Worm (Caenorhabditis elegans) whole organism, L4 larva: ENCODE data around the gene sex-1.

Experiments
- F37D6.2 ChIP-seq: sonication (generic microtip); optimal IDR thresholded peaks from 2 replicates; lab custom pipeline; 2016; ENCODE audit warnings: mild to moderate bottlenecking, missing genetic modification characterization, missing compliant biosample characterization
- F44E2.7 ChIP-seq: fragments of 200-800 bp; sonication (Bioruptor generic); IDR thresholded peaks from 2 replicates; pipeline ENCODE4 v2.1.2; 2022; ENCODE audit warnings: missing genetic modification characterization, missing compliant biosample characterization
- aha-1 ChIP-seq: fragments of 150-350 bp; peaks from one replicate; lab custom pipeline; 2014; ENCODE audit warnings: missing biosample characterization, missing genetic modification characterization
- ces-1 ChIP-seq: fragments of 150-350 bp; sonication (generic microtip); optimal IDR thresholded peaks from 4 replicates; lab custom pipeline; 2014; ENCODE audit warnings: missing biosample characterization, missing genetic modification reagents, missing genetic modification characterization
- duxl-1 ChIP-seq: sonication (generic microtip); optimal IDR thresholded peaks from 2 replicates; lab custom pipeline; 2016; ENCODE audit warnings: mild to moderate bottlenecking, missing genetic modification characterization, moderate library complexity, missing compliant biosample characterization; ENCODE audit not compliant: poor library complexity
- egl-43 ChIP-seq: fragments of 200-800 bp; sonication (Bioruptor generic); IDR thresholded peaks from 2 replicates; pipeline ENCODE4 v1.3.6; 2022; ENCODE audit warnings: missing genetic modification reagents, missing genetic modification characterization, missing compliant biosample characterization
- hlh-11 ChIP-seq: fragments of 200-800 bp; sonication (Bioruptor generic); optimal IDR thresholded peaks from 2 replicates; lab custom pipeline; 2018; ENCODE audit warnings: mild to moderate bottlenecking, missing genetic modification characterization, missing compliant biosample characterization
- hmg-1.1 ChIP-seq: fragments of 200-800 bp; sonication (Bioruptor generic); IDR thresholded peaks from 2 replicates; pipeline ENCODE4 v1.3.6; 2022; ENCODE audit warnings: missing genetic modification reagents, missing genetic modification characterization, missing compliant biosample characterization
- jun-1 ChIP-seq: fragments of 150-350 bp; optimal IDR thresholded peaks from 2 replicates; lab custom pipeline; 2014; ENCODE audit warnings: missing biosample characterization, missing genetic modification reagents, missing genetic modification characterization
- lin-1 ChIP-seq: fragments of 200-800 bp; sonication (Bioruptor generic); IDR thresholded peaks from 2 replicates; pipeline ENCODE4 v1.3.6; 2022; ENCODE audit warnings: missing genetic modification reagents, missing genetic modification characterization, missing compliant biosample characterization
- lin-13 ChIP-seq: fragments of 150-350 bp; optimal IDR thresholded peaks from 2 replicates; lab custom pipeline; 2014; ENCODE audit warnings: missing biosample characterization, missing genetic modification reagents, missing genetic modification characterization
- lin-38 ChIP-seq: fragments of 200-800 bp; sonication (Bioruptor generic); IDR thresholded peaks from 2 replicates; pipeline ENCODE4 v1.3.6; 2022; ENCODE audit warnings: missing genetic modification reagents, missing genetic modification characterization, missing compliant biosample characterization
- mdl-1 ChIP-seq, 2 experiments: fragments of 150-350 bp in 1 of 2; sonication (generic microtip) in 1 of 2; optimal IDR thresholded peaks; 2 replicates each; lab custom pipeline; 2014 to 2017; ENCODE audit warnings: missing biosample characterization in 2 of 2, missing genetic modification characterization in 2 of 2
- mdt-29 ChIP-seq: fragments of 200-800 bp; sonication (Bioruptor generic); IDR thresholded peaks from 2 replicates; pipeline ENCODE4 v1.3.6; 2022; ENCODE audit warnings: missing genetic modification reagents, missing genetic modification characterization, missing compliant biosample characterization
- mep-1 ChIP-seq: fragments of 150-350 bp; sonication (generic microtip); optimal IDR thresholded peaks from 3 replicates; lab custom pipeline; 2014; ENCODE audit warnings: missing biosample characterization, missing genetic modification characterization
- mxl-3 ChIP-seq: fragments of 200-800 bp; sonication (Bioruptor generic); optimal IDR thresholded peaks from 2 replicates; lab custom pipeline; 2018; ENCODE audit warnings: mild to moderate bottlenecking, missing genetic modification characterization, missing compliant biosample characterization
- nhr-10 ChIP-seq: fragments of 150-350 bp; optimal IDR thresholded peaks from 2 replicates; lab custom pipeline; 2014; ENCODE audit warnings: missing biosample characterization, missing genetic modification characterization
- nhr-237 ChIP-seq: sonication (generic microtip); optimal IDR thresholded peaks from 2 replicates; lab custom pipeline; 2017; ENCODE audit warnings: missing biosample characterization, missing genetic modification characterization
- nhr-25 ChIP-seq: sonication (generic microtip); optimal IDR thresholded peaks from 2 replicates; lab custom pipeline; 2017; ENCODE audit warnings: missing genetic modification characterization, mild to moderate bottlenecking, missing compliant biosample characterization, antibody characterized with exemption, moderate library complexity, borderline replicate concordance; ENCODE audit not compliant: insufficient read depth
- nhr-28 ChIP-seq: fragments of 150-350 bp; optimal IDR thresholded peaks from 2 replicates; lab custom pipeline; 2014; ENCODE audit warnings: missing biosample characterization, missing genetic modification characterization
- nhr-48 ChIP-seq: sonication (generic microtip); optimal IDR thresholded peaks from 2 replicates; lab custom pipeline; 2016; ENCODE audit warnings: mild to moderate bottlenecking, missing genetic modification characterization, missing compliant biosample characterization
- nhr-6 ChIP-seq: fragments of 150-350 bp; optimal IDR thresholded peaks from 2 replicates; lab custom pipeline; 2014; ENCODE audit warnings: missing biosample characterization, missing genetic modification characterization
- pha-4 ChIP-seq, 2 experiments: fragments of 150-350 bp in 1 of 2; fragments of 200-800 bp in 1 of 2; sonication (Bioruptor generic) in 1 of 2; IDR thresholded peaks in 1 of 2; optimal IDR thresholded peaks in 1 of 2; 2 replicates each; pipeline versions ENCODE4 v1.3.6 to Lab custom; 2014 to 2022; ENCODE audit warnings: missing genetic modification characterization in 2 of 2, missing genetic modification reagents in 2 of 2, missing biosample characterization in 1 of 2, missing compliant biosample characterization in 1 of 2
- sdz-12 ChIP-seq: fragments of 200-800 bp; sonication (Bioruptor generic); optimal IDR thresholded peaks from 2 replicates; lab custom pipeline; 2018; ENCODE audit warnings: mild to moderate bottlenecking, missing genetic modification characterization, missing compliant biosample characterization
- set-16 ChIP-seq: fragments of 200-800 bp; sonication (Bioruptor generic); IDR thresholded peaks from 2 replicates; pipeline ENCODE4 v1.3.6; 2022; ENCODE audit warnings: missing genetic modification reagents, missing genetic modification characterization, missing compliant biosample characterization
- snpc-1.2 ChIP-seq: fragments of 200-800 bp; sonication (Bioruptor generic); IDR thresholded peaks from 2 replicates; pipeline ENCODE4 v1.3.6; 2022; ENCODE audit warnings: missing genetic modification reagents, missing genetic modification characterization, missing compliant biosample characterization
- spr-3 ChIP-seq: fragments of 200-800 bp; sonication (Bioruptor generic); optimal IDR thresholded peaks from 2 replicates; lab custom pipeline; 2018; ENCODE audit warnings: mild to moderate bottlenecking, missing genetic modification characterization, missing compliant biosample characterization
- tag-97 ChIP-seq: fragments of 200-800 bp; sonication (Bioruptor generic); IDR thresholded peaks from 2 replicates; pipeline ENCODE4 v1.3.6; 2022; ENCODE audit warnings: missing genetic modification characterization, missing compliant biosample characterization
- unc-39 ChIP-seq: sonication (generic microtip); optimal IDR thresholded peaks from 2 replicates; lab custom pipeline; 2017; ENCODE audit warnings: missing biosample characterization, missing genetic modification characterization
- unc-62 ChIP-seq, 3 experiments: fragments of 150-350 bp in 1 of 3; sonication (generic microtip); optimal IDR thresholded peaks in 2 of 3; peaks in 1 of 3; 1 replicate in 1 of 3; 2 replicates in 2 of 3; lab custom pipeline; 2014 to 2017; ENCODE audit warnings: missing biosample characterization in 3 of 3, missing genetic modification characterization in 3 of 3, missing genetic modification reagents in 3 of 3, missing genotype in 1 of 3
- zfp-3 ChIP-seq: fragments of 200-800 bp; sonication (Bioruptor generic); conservative IDR thresholded peaks from 2 replicates; pipeline ENCODE4 v1.3.6; 2022; ENCODE audit warnings: missing genetic modification reagents, missing genetic modification characterization, missing compliant biosample characterization
- ztf-7 ChIP-seq: fragments of 150-350 bp; optimal IDR thresholded peaks from 2 replicates; lab custom pipeline; 2014; ENCODE audit warnings: missing biosample characterization, missing genetic modification characterization

sex-1 gene

ce11 chrX:10197204-10197756, 7.9 kb downstream of the sex-1 start, which contains the start of gene nucb-1 (continued):
- TF ChIP-seq spr-3 (no peak), egl-43 (GFP tag; lab: Robert Waterston, UW) (no peak), lin-1 (no peak), unc-39 (tag; lab: Kevin White, UChicago) (no peak), F44E2.7 (GFP tag; lab: Robert Waterston, UW) (no peak), nhr-6 (tag; lab: Kevin White, UChicago) (peak; percentile 82), nhr-10 (tag; lab: Kevin White, UChicago) (no peak), mdl-1 (tag; optimal IDR thresholded peaks at IDR 0.05; lab: Kevin White, UChicago) (peak in 1 of 2 experiments; percentile 28), jun-1 (tag; lab: Kevin White, UChicago) (no peak), nhr-237 (no peak)

- TF ChIP-seq lin-13 (GFP tag; lab: Kevin White, UChicago) (no peak), mdl-1 (tag; optimal IDR thresholded peaks at IDR 0.05; lab: Kevin White, UChicago) (peak in 1 of 2 experiments; percentile 36), nhr-48 (tag; lab: Kevin White, UChicago) (peak; percentile 20), hlh-11 (tag; lab: Kevin White, UChicago) (peak; percentile 58), unc-62 (GFP tag; optimal IDR thresholded peaks at IDR 0.05 in 1 of 2; lab: Kevin White, UChicago) (peak in 1 of 2 experiments; percentile 52), unc-62 (tag; optimal IDR thresholded peaks at IDR 0.05; lab: Kevin White, UChicago) (no peak), mxl-3 (GFP tag; lab: Kevin White, UChicago) (peak; percentile 58), pha-4 (GFP tag; IDR thresholded peaks at IDR 0.05; lab: Robert Waterston, UW) (no peak), pha-4 (tag; optimal IDR thresholded peaks at IDR 0.05; lab: Kevin White, UChicago) (no peak), nhr-28 (peak; percentile 48), mep-1 (tag; lab: Kevin White, UChicago) (peak; percentile 9), nhr-237 (no peak), hmg-1.1 (GFP tag; lab: Robert Waterston, UW) (no peak), mdt-29 (no peak)
These were observed 10.7 kb downstream of the sex-1 start, which contains the start of gene myrf-2 for ce11 chrX:10194327-10195096. myrf-2 (minus strand) TSS chrX:10194377.

- peak; percentile 5 for TF ChIP-seq nhr-25 (tag; lab: Kevin White, UChicago)
- TF ChIP-seq ces-1 (GFP tag; lab: Kevin White, UChicago), result no peak
- peak; percentile 31 for TF ChIP-seq nhr-28
- no peak for TF ChIP-seq snpc-1.2 (GFP tag; lab: Robert Waterston, UW)
- TF ChIP-seq aha-1, result peak; percentile 91
- TF ChIP-seq tag-97 (GFP tag; lab: Robert Waterston, UW), result no peak
These were observed 15.4 kb downstream of the sex-1 start for ce11 chrX:10189805-10190204.

ce11 chrX:10189244-10189643, 16.0 kb downstream of the sex-1 start:
- no peak for TF ChIP-seq lin-38
- TF ChIP-seq set-16 (GFP tag; lab: Robert Waterston, UW), result no peak
- TF ChIP-seq tag-97 (GFP tag; lab: Robert Waterston, UW), result no peak
- no peak for TF ChIP-seq zfp-3 (GFP tag; lab: Robert Waterston, UW)
- TF ChIP-seq nhr-28, result no peak
- TF ChIP-seq pha-4 (GFP tag; IDR thresholded peaks at IDR 0.05; lab: Robert Waterston, UW), result no peak
- no peak for TF ChIP-seq pha-4 (tag; optimal IDR thresholded peaks at IDR 0.05; lab: Kevin White, UChicago)
- TF ChIP-seq F37D6.2 (tag; lab: Kevin White, UChicago), result no peak
- TF ChIP-seq sdz-12 (GFP tag; lab: Kevin White, UChicago), result no peak
- TF ChIP-seq ztf-7 (tag; lab: Kevin White, UChicago), result no peak
- no peak for TF ChIP-seq egl-43 (GFP tag; lab: Robert Waterston, UW)
- no peak for TF ChIP-seq duxl-1 (tag; lab: Kevin White, UChicago)
